Fruit fly (Drosophila melanogaster): ENCODE results near the gene timeout.

DNA sequence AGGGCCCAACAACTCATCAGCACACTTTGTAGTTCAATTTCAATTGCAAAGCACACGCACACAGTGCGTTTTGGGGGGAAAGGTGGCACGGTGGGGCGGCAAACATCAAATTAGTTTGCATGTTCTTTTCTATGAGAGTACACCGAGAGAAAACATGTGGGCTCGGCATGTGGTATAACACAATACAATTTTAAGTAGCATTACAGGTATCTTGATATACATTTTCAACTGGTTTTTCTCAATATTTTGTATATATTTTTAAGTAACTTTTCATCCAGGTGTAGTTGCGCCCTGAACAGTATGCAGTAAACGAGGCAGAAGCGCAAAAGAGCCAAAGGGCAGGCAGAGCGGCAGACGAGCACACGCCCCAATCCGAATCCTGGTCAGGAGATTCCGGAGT is 112.0 kb downstream of the timeout start:
- no peak for TF ChIP-seq CG14655 (GFP tag; optimal IDR thresholded peaks at IDR 0.05)
- TF ChIP-seq CG8159 (tag; optimal IDR thresholded peaks at IDR 0.05), result no peak
- no peak for TF ChIP-seq CG17806 (tag; optimal IDR thresholded peaks at IDR 0.05)
- no peak for TF ChIP-seq CG12605 (GFP tag; IDR thresholded peaks at IDR 0.05)
- no peak for TF ChIP-seq CG9948 (tag; optimal IDR thresholded peaks at IDR 0.05)
- no peak for TF ChIP-seq EcR (GFP tag; optimal IDR thresholded peaks at IDR 0.05)

Measured in whole organism, pupa.